Worm (Caenorhabditis elegans): ENCODE measurements around the gene pqn-31.

pqn-31 gene

ce11 chrV:9143896-9144295 is 34.5 kb downstream of the pqn-31 start:
- TF ChIP-seq tbx-9 (tag; optimal IDR thresholded peaks at IDR 0.05; ENCODE audit: borderline replicate concordance) = no peak
- TF ChIP-seq nhr-120 (GFP tag; IDR thresholded peaks at IDR 0.05) = no peak
- no peak for TF ChIP-seq attf-3 (GFP tag; conservative IDR thresholded peaks at IDR 0.05)
- TF ChIP-seq sptf-2 (GFP tag; optimal IDR thresholded peaks at IDR 0.05) = no peak
- TF ChIP-seq hmg-20 (GFP tag; IDR thresholded peaks at IDR 0.05) = no peak
- no peak for TF ChIP-seq F49E8.2 (tag; optimal IDR thresholded peaks at IDR 0.05; ENCODE audit: insufficient read depth)
- no peak for TF ChIP-seq ceh-100 (GFP tag; IDR thresholded peaks at IDR 0.05)
- no peak for TF ChIP-seq F39B2.1 (GFP tag; IDR thresholded peaks at IDR 0.05)
- TF ChIP-seq attf-6 (GFP tag; IDR thresholded peaks at IDR 0.05) = no peak
- TF ChIP-seq nhr-179 (tag; optimal IDR thresholded peaks at IDR 0.05) = no peak
- TF ChIP-seq lin-54 (GFP tag; optimal IDR thresholded peaks at IDR 0.05) = no peak
- no peak for TF ChIP-seq sdz-38 (tag; optimal IDR thresholded peaks at IDR 0.05)
- TF ChIP-seq snpc-1.1 (tag; optimal IDR thresholded peaks at IDR 0.05; ENCODE audit: insufficient read depth) = no peak
- TF ChIP-seq dpl-1 (GFP tag; optimal IDR thresholded peaks at IDR 0.05) = no peak
- no peak for TF ChIP-seq unc-130 (GFP tag; optimal IDR thresholded peaks at IDR 0.05)
- no peak for TF ChIP-seq Y53F4B.3 (GFP tag; IDR thresholded peaks at IDR 0.05)
- no peak for TF ChIP-seq hlh-26 (GFP tag; conservative IDR thresholded peaks at IDR 0.05)

ce11 chrV:9146196-9146595 is 36.8 kb downstream of the pqn-31 start:
- TF ChIP-seq nhr-80 (tag; optimal IDR thresholded peaks at IDR 0.05) (peak; percentile 70), F57A8.1 (GFP tag; optimal IDR thresholded peaks at IDR 0.05) (no peak), B0261.1 (tag; optimal IDR thresholded peaks at IDR 0.05) (no peak), ceh-27 (GFP tag; optimal IDR thresholded peaks at IDR 0.05) (no peak), hsf-1 (GFP tag; IDR thresholded peaks at IDR 0.05) (no peak), nfya-1 (tag; optimal IDR thresholded peaks at IDR 0.05; ENCODE audit: borderline replicate concordance, insufficient read depth) (no peak), unc-130 (GFP tag; optimal IDR thresholded peaks at IDR 0.05) (no peak)

DNA sequence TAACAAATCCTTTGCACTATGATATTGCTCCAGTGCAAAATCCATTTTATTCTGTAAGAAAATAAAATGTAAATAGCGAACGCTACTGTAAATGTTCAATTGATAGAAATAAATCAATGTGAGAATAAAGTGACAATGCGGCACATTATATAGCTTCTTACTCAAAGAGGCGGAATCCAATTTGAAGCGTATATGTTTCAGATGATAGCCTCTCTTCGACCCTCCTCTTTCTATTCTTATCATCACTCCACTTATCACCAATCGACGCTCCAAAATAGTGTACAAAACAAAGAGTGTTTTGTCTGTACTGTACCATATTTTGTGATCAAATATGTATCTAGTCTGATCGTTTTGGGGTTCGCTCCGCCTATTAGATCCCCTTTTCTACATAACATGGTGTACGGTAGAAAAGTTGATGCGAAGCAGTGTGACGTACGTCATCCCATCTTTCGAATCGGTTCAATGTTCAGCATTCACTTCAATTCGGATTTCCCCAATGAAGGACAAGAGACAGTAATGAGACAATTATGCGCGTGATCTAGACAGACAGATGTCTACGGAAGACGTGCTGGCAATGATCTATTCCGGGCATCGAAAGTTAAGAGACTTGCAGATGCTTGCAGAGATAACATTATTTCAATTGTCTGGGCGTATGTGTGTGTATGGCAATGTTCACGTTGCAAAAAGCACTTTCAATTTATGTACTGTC is 37.6 kb downstream of the pqn-31 start, which contains the start of gene spl-2:
Gene spl-2, minus strand, starts transcription at position 51 of the 709 bp plus-strand sequence.
- TF ChIP-seq somi-1 (GFP tag; optimal IDR thresholded peaks at IDR 0.05) = no peak
- peak; percentile 33; the same call in 1 of the 2 replicates for TF ChIP-seq hmg-1.2 (GFP tag; IDR thresholded peaks at IDR 0.05)

DNA sequence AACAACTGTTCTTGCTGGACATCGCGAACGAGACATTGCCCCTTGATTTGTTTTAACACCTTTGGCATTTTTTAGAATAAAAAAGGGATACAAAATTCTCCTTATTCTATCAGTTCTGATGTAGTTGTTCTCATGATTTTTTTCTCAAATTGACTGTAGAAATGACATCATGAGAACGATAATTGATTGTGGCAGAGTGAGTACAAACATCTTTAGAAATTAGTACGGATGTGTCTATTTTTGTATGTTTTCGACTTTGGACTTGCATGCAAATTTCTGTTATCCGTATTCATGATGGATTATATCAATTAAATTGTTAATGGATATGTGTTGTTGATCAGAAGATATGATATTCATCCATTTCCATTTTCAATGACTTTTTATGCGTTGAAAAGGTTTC is 38.8 kb downstream of the pqn-31 start:
- no peak for TF ChIP-seq fkh-3 (tag; optimal IDR thresholded peaks at IDR 0.05)
- no peak for TF ChIP-seq rec-8 (tag; optimal IDR thresholded peaks at IDR 0.05)
- TF ChIP-seq pbrm-1 (GFP tag; IDR thresholded peaks at IDR 0.05) = no peak
- TF ChIP-seq unc-62 (GFP tag; optimal IDR thresholded peaks at IDR 0.05) = no peak
- no peak for TF ChIP-seq pha-4 (tag; optimal IDR thresholded peaks at IDR 0.05)
- no peak for TF ChIP-seq lir-1 (GFP tag; conservative IDR thresholded peaks at IDR 0.05)
- TF ChIP-seq ekl-4 (GFP tag; IDR thresholded peaks at IDR 0.05) = no peak
- TF ChIP-seq mes-4 (tag; optimal IDR thresholded peaks at IDR 0.05) = no peak
- no peak for TF ChIP-seq ztf-22 (GFP tag; optimal IDR thresholded peaks at IDR 0.05)
- TF ChIP-seq F55B11.4 (tag; optimal IDR thresholded peaks at IDR 0.05; ENCODE audit: borderline replicate concordance, insufficient read depth) = no peak
- TF ChIP-seq hmg-1.2 (GFP tag; IDR thresholded peaks at IDR 0.05) = no peak
- no peak for TF ChIP-seq rcor-1 (GFP tag; IDR thresholded peaks at IDR 0.05)
- TF ChIP-seq mxl-1 (tag; optimal IDR thresholded peaks at IDR 0.05) = no peak
- TF ChIP-seq B0336.3 (GFP tag; IDR thresholded peaks at IDR 0.05) = no peak
- TF ChIP-seq lin-54 (GFP tag; optimal IDR thresholded peaks at IDR 0.05) = no peak
- no peak for TF ChIP-seq lag-1 (GFP tag; IDR thresholded peaks at IDR 0.05)
- no peak for TF ChIP-seq lsy-27 (tag; optimal IDR thresholded peaks at IDR 0.05; ENCODE audit: borderline replicate concordance, insufficient read depth)
- TF ChIP-seq ZK185.1 (tag; optimal IDR thresholded peaks at IDR 0.05; ENCODE audit: poor library complexity, severe bottlenecking) = no peak
- no peak for TF ChIP-seq let-607 (tag; optimal IDR thresholded peaks at IDR 0.05)
- TF ChIP-seq let-526 (GFP tag; IDR thresholded peaks at IDR 0.05) = no peak
